Worm (Caenorhabditis elegans): ENCODE data around the gene T13C2.3.

- no peak for TF ChIP-seq ama-1 (optimal IDR thresholded peaks at IDR 0.05)
- TF ChIP-seq ceh-22 (tag; optimal IDR thresholded peaks at IDR 0.05), result no peak
Measured at ce11 chrII:6838270-6838878, 49.3 kb downstream of the T13C2.3 start.
